In the genomic region with DNA sequence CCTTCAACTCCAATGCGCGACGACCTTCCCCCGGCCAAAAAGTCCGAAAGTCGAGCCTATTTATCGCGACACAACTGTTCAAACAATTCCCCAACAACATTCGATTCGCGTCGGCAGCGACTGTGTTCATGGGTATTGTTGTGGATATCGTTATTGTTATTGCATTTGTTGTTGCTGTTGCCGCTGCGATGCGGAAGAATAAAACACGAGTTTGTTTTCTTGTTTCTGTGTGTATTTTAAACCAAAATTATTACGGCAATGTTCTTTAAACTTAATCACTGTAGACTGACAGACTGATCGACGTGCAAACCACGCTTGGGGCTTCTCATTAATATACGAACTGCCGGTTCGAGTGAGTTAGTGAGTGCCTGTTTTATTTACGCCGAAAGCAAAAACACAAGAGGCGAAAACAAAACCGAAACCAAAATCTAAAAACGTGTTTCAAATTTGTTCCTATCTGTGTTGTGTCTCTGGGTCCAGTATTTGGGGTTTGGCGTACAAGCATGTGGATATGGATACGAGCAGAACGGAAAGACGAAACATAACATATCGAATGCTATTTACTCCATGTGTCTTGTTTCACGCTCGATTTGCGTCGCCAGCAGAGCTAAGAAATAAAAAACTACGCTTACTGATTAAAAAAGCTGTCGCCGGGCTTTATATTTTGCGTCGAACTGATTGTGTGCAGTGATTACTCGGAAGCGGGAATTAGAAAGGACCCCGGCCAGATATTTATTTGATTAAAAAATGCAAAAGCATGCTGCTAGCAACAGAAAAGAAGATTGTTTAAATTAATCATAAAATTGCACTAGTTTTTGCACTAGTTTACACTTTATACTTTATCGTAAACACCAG, we compare ENCODE assay signal across 2 fruit fly cellular contexts.
TF ChIP-seq lines count a peak whose summit lies in the region.

No protein-coding gene starts in this region.

TF ChIP-seq in whole organism, embryonic, 481 proteins besides CTCF, POLR2A, EP300 and RAD21 (continued from another document and continues in another):
- TF ChIP-seq trem (tag; optimal IDR thresholded peaks at IDR 0.05; lab: Kevin White, UChicago), result no peak
- no peak for TF ChIP-seq CG11247 (GFP tag; IDR thresholded peaks at IDR 0.05; lab: Robert Waterston, UW)
- TF ChIP-seq Atf-2 (GFP tag; optimal IDR thresholded peaks at IDR 0.05; lab: Kevin White, UChicago), result no peak
- TF ChIP-seq mld (GFP tag; IDR thresholded peaks at IDR 0.05; lab: Robert Waterston, UW; ENCODE audit: partially characterized antibody), result no peak
- 0 out of 2 replicates have a peak, but pooled peaks have one; percentile 2 for TF ChIP-seq stc (GFP tag; IDR thresholded peaks at IDR 0.05; lab: Robert Waterston, UW)
- TF ChIP-seq CG7928 (GFP tag; optimal IDR thresholded peaks at IDR 0.05; lab: Kevin White, UChicago), result no peak
- TF ChIP-seq CG12744 (GFP tag; optimal IDR thresholded peaks at IDR 0.05; lab: Kevin White, UChicago), result no peak
- TF ChIP-seq CG16779 (GFP tag; IDR thresholded peaks at IDR 0.05; lab: Robert Waterston, UW), result no peak
- TF ChIP-seq sens (GFP tag; lab: Kevin White, UChicago), result peak; percentile 65
- TF ChIP-seq ap (GFP tag; IDR thresholded peaks at IDR 0.05; lab: Robert Waterston, UW), result no peak
- TF ChIP-seq CG15269 (tag; optimal IDR thresholded peaks at IDR 0.05; lab: Kevin White, UChicago), result no peak
- TF ChIP-seq sob (GFP tag; IDR thresholded peaks at IDR 0.05; lab: Robert Waterston, UW), result 0 out of 2 replicates have a peak, but pooled peaks have one; percentile 2
- TF ChIP-seq Dip3 (GFP tag; optimal IDR thresholded peaks at IDR 0.05; lab: Kevin White, UChicago), result no peak
- TF ChIP-seq CG15514 (GFP tag; optimal IDR thresholded peaks at IDR 0.05; lab: Kevin White, UChicago), result no peak
- TF ChIP-seq Tbp (GFP tag; optimal IDR thresholded peaks at IDR 0.05; lab: Kevin White, UChicago), result no peak
- no peak for TF ChIP-seq CG17385 (GFP tag; optimal IDR thresholded peaks at IDR 0.05; lab: Kevin White, UChicago)
- no peak for TF ChIP-seq exex (tag; optimal IDR thresholded peaks at IDR 0.05; lab: Kevin White, UChicago)
- no peak for TF ChIP-seq lab (GFP tag; optimal IDR thresholded peaks at IDR 0.05; lab: Kevin White, UChicago)
- no peak for TF ChIP-seq cwo (GFP tag; optimal IDR thresholded peaks at IDR 0.05; lab: Kevin White, UChicago)
- peak; percentile 4 for TF ChIP-seq NC2α (GFP tag; optimal IDR thresholded peaks at IDR 0.05; lab: Kevin White, UChicago)
- TF ChIP-seq kah (GFP tag; optimal IDR thresholded peaks at IDR 0.05; lab: Kevin White, UChicago), result no peak
- TF ChIP-seq CG10543 (GFP tag; optimal IDR thresholded peaks at IDR 0.05; lab: Kevin White, UChicago), result no peak
- no peak for TF ChIP-seq slou (GFP tag; optimal IDR thresholded peaks at IDR 0.05; lab: Kevin White, UChicago)
- TF ChIP-seq MBD-R2 (GFP tag; IDR thresholded peaks at IDR 0.05; lab: Robert Waterston, UW), result no peak
- no peak for TF ChIP-seq CG8089 (GFP tag; optimal IDR thresholded peaks at IDR 0.05; lab: Kevin White, UChicago)
- no peak for TF ChIP-seq Fer3 (tag; optimal IDR thresholded peaks at IDR 0.05; lab: Kevin White, UChicago)
- no peak for TF ChIP-seq CG4617 (GFP tag; optimal IDR thresholded peaks at IDR 0.05; lab: Kevin White, UChicago; ENCODE audit: borderline replicate concordance)
- no peak for TF ChIP-seq ham (GFP tag; IDR thresholded peaks at IDR 0.05; lab: Robert Waterston, UW)
- no peak for TF ChIP-seq Awh (GFP tag; IDR thresholded peaks at IDR 0.05; lab: Robert Waterston, UW)
- TF ChIP-seq CG42726 (GFP tag; IDR thresholded peaks at IDR 0.05; lab: Robert Waterston, UW; ENCODE audit: partially characterized antibody), result no peak
- TF ChIP-seq abd-A (tag; optimal IDR thresholded peaks at IDR 0.05; lab: Kevin White, UChicago), result peak; percentile 54
- TF ChIP-seq Nf-YA (GFP tag; IDR thresholded peaks at IDR 0.05; lab: Robert Waterston, UW), result no peak
- no peak for TF ChIP-seq gsb (GFP tag; IDR thresholded peaks at IDR 0.05; lab: Robert Waterston, UW)
- peak; percentile 18; the same call in 1 of the 2 replicates for TF ChIP-seq CG14014 (GFP tag; IDR thresholded peaks at IDR 0.05; lab: Robert Waterston, UW)
- no peak for TF ChIP-seq disco-r (GFP tag; optimal IDR thresholded peaks at IDR 0.05; lab: Kevin White, UChicago)
- TF ChIP-seq CG3995 (GFP tag; optimal IDR thresholded peaks at IDR 0.05; lab: Kevin White, UChicago), result no peak
- TF ChIP-seq lbe (GFP tag; optimal IDR thresholded peaks at IDR 0.05; lab: Kevin White, UChicago), result no peak
- TF ChIP-seq Chrac-16 (GFP tag; optimal IDR thresholded peaks at IDR 0.05; lab: Kevin White, UChicago), result no peak
- TF ChIP-seq Dll (GFP tag; IDR thresholded peaks at IDR 0.05; lab: Robert Waterston, UW; ENCODE audit: partially characterized antibody), result no peak
- no peak for TF ChIP-seq zfh1 (GFP tag; IDR thresholded peaks at IDR 0.05; lab: Robert Waterston, UW)
- no peak for TF ChIP-seq CG2678 (tag; optimal IDR thresholded peaks at IDR 0.05; lab: Kevin White, UChicago)
- no peak for TF ChIP-seq bbx (GFP tag; IDR thresholded peaks at IDR 0.05; lab: Robert Waterston, UW; ENCODE audit: partially characterized antibody)
- no peak for TF ChIP-seq Dfd (GFP tag; optimal IDR thresholded peaks at IDR 0.05; lab: Kevin White, UChicago)
- TF ChIP-seq CG12659 (GFP tag; optimal IDR thresholded peaks at IDR 0.05; lab: Kevin White, UChicago), result no peak
- TF ChIP-seq CG11398 (GFP tag; optimal IDR thresholded peaks at IDR 0.05; lab: Kevin White, UChicago), result no peak
- no peak for TF ChIP-seq oc (tag; optimal IDR thresholded peaks at IDR 0.05; lab: Kevin White, UChicago)
- TF ChIP-seq Kr (GFP tag; optimal IDR thresholded peaks at IDR 0.05; lab: Kevin White, UChicago), result no peak
- TF ChIP-seq CG18262 (tag; optimal IDR thresholded peaks at IDR 0.05; lab: Kevin White, UChicago), result no peak
- no peak for TF ChIP-seq lola (GFP tag; optimal IDR thresholded peaks at IDR 0.05; lab: Kevin White, UChicago)
- TF ChIP-seq dysf (GFP tag; IDR thresholded peaks at IDR 0.05; lab: Robert Waterston, UW), result 0 out of 3 replicates have a peak, but pooled peaks have one; percentile 1
- no peak for TF ChIP-seq Vsx1 (GFP tag; optimal IDR thresholded peaks at IDR 0.05; lab: Kevin White, UChicago)
- no peak for TF ChIP-seq Sry-δ (GFP tag; optimal IDR thresholded peaks at IDR 0.05; lab: Kevin White, UChicago)
- no peak for TF ChIP-seq CrebB (tag; optimal IDR thresholded peaks at IDR 0.05; lab: Kevin White, UChicago)
- no peak for TF ChIP-seq otp (GFP tag; IDR thresholded peaks at IDR 0.05; lab: Robert Waterston, UW)
- no peak for TF ChIP-seq z (GFP tag; IDR thresholded peaks at IDR 0.05; lab: Robert Waterston, UW)
- TF ChIP-seq Sin3A (optimal IDR thresholded peaks at IDR 0.05; lab: Kevin White, UChicago), result no peak
- no peak for TF ChIP-seq ind (GFP tag; optimal IDR thresholded peaks at IDR 0.05; lab: Kevin White, UChicago)
- peak in 1 of 2 experiments; percentile 71 for TF ChIP-seq Eip74EF (GFP tag; optimal IDR thresholded peaks at IDR 0.05; lab: Kevin White, UChicago)
- TF ChIP-seq Camta (GFP tag; optimal IDR thresholded peaks at IDR 0.05; lab: Kevin White, UChicago), result no peak
- TF ChIP-seq CG13624 (GFP tag; optimal IDR thresholded peaks at IDR 0.05; lab: Kevin White, UChicago), result no peak
- no peak for TF ChIP-seq CG14441 (GFP tag; IDR thresholded peaks at IDR 0.05; lab: Robert Waterston, UW)
- TF ChIP-seq CG10431 (GFP tag; optimal IDR thresholded peaks at IDR 0.05; lab: Kevin White, UChicago), result no peak
- TF ChIP-seq CG17829 (tag; optimal IDR thresholded peaks at IDR 0.05; lab: Kevin White, UChicago), result no peak

TF ChIP-seq in whole organism, prepupa, 60 proteins besides CTCF, POLR2A, EP300 and RAD21 (continued from another document):
- TF ChIP-seq CG32006 (GFP tag; optimal IDR thresholded peaks at IDR 0.05; lab: Kevin White, UChicago) (peak; percentile 35), spab (GFP tag; optimal IDR thresholded peaks at IDR 0.05; lab: Kevin White, UChicago) (no peak), salr (GFP tag; optimal IDR thresholded peaks at IDR 0.05; lab: Kevin White, UChicago) (peak in 1 of 2 experiments; percentile 25), fkh (GFP tag; optimal IDR thresholded peaks at IDR 0.05; lab: Kevin White, UChicago) (peak; percentile 25), CG11294 (GFP tag; IDR thresholded peaks at IDR 0.05; lab: Robert Waterston, UW) (no peak), CG6792 (GFP tag; optimal IDR thresholded peaks at IDR 0.05; lab: Kevin White, UChicago) (no peak), CG6854 (GFP tag; optimal IDR thresholded peaks at IDR 0.05; lab: Kevin White, UChicago) (no peak), CG7368 (GFP tag; optimal IDR thresholded peaks at IDR 0.05; lab: Kevin White, UChicago) (no peak), Eip93F (GFP tag; optimal IDR thresholded peaks at IDR 0.05; lab: Kevin White, UChicago) (no peak), ss (GFP tag; optimal IDR thresholded peaks at IDR 0.05; lab: Kevin White, UChicago) (no peak), dsx (GFP tag; optimal IDR thresholded peaks at IDR 0.05; lab: Kevin White, UChicago; ENCODE audit: poor library complexity, severe bottlenecking) (no peak), Sox15 (GFP tag; optimal IDR thresholded peaks at IDR 0.05; lab: Kevin White, UChicago) (no peak), CG11902 (GFP tag; optimal IDR thresholded peaks at IDR 0.05; lab: Kevin White, UChicago) (no peak), OdsH (GFP tag; optimal IDR thresholded peaks at IDR 0.05; lab: Kevin White, UChicago) (no peak), CG4318 (GFP tag; optimal IDR thresholded peaks at IDR 0.05; lab: Kevin White, UChicago) (no peak), Eip78C (GFP tag; lab: Kevin White, UChicago) (peak; percentile 33), lz (GFP tag; optimal IDR thresholded peaks at IDR 0.05; lab: Kevin White, UChicago) (peak; percentile 23), CG3032 (tag; optimal IDR thresholded peaks at IDR 0.05; lab: Kevin White, UChicago) (no peak), CG16779 (tag; optimal IDR thresholded peaks at IDR 0.05; lab: Kevin White, UChicago) (no peak), CG6163 (GFP tag; IDR thresholded peaks at IDR 0.05; lab: Robert Waterston, UW) (no peak), Met (GFP tag; optimal IDR thresholded peaks at IDR 0.05; lab: Kevin White, UChicago) (no peak), pdm3 (GFP tag; optimal IDR thresholded peaks at IDR 0.05; lab: Kevin White, UChicago) (no peak), fd59A (GFP tag; optimal IDR thresholded peaks at IDR 0.05; lab: Kevin White, UChicago) (no peak), CG11762 (GFP tag; optimal IDR thresholded peaks at IDR 0.05; lab: Kevin White, UChicago; ENCODE audit: insufficient read depth) (no peak), CG6276 (GFP tag; optimal IDR thresholded peaks at IDR 0.05; lab: Kevin White, UChicago) (no peak), fd85E (GFP tag; optimal IDR thresholded peaks at IDR 0.05; lab: Kevin White, UChicago) (no peak), CG8319 (GFP tag; optimal IDR thresholded peaks at IDR 0.05; lab: Kevin White, UChicago) (no peak), eg (GFP tag; IDR thresholded peaks at IDR 0.05; lab: Robert Waterston, UW) (0 out of 3 replicates have a peak, but pooled peaks have one; percentile 5), CG3919 (GFP tag; optimal IDR thresholded peaks at IDR 0.05; lab: Kevin White, UChicago) (no peak), Eip75B (GFP tag; optimal IDR thresholded peaks at IDR 0.05; lab: Kevin White, UChicago) (no peak), Sox14 (GFP tag; optimal IDR thresholded peaks at IDR 0.05; lab: Kevin White, UChicago) (no peak), topi (GFP tag; optimal IDR thresholded peaks at IDR 0.05; lab: Kevin White, UChicago) (no peak), acj6 (GFP tag; optimal IDR thresholded peaks at IDR 0.05; lab: Kevin White, UChicago) (no peak), esn (GFP tag; optimal IDR thresholded peaks at IDR 0.05; lab: Kevin White, UChicago) (peak; percentile 2), CG8119 (GFP tag; IDR thresholded peaks at IDR 0.05; lab: Robert Waterston, UW) (no peak), vri (GFP tag; optimal IDR thresholded peaks at IDR 0.05; lab: Kevin White, UChicago) (peak; percentile 45), CG31627 (GFP tag; optimal IDR thresholded peaks at IDR 0.05; lab: Kevin White, UChicago) (no peak), Hr39 (GFP tag; optimal IDR thresholded peaks at IDR 0.05; lab: Kevin White, UChicago) (peak; percentile 32), Blimp-1 (GFP tag; optimal IDR thresholded peaks at IDR 0.05; lab: Kevin White, UChicago) (no peak), Smox (GFP tag; optimal IDR thresholded peaks at IDR 0.05; lab: Kevin White, UChicago) (no peak)
